Fruit fly (Drosophila melanogaster) whole organism, pupa: ENCODE measurements around the gene CG42397.

Experiments
- CG10348 ChIP-seq: fragments of 200-800 bp; sonication (Bioruptor generic); IDR thresholded peaks from 2 replicates; pipeline ENCODE4 v1.3.6; 2022; ENCODE audit warnings: missing biosample characterization, missing genetic modification characterization
- CG12605 ChIP-seq: fragments of 200-800 bp; sonication (Bioruptor generic); IDR thresholded peaks from 2 replicates; pipeline ENCODE4 v1.3.6; 2022; ENCODE audit warnings: missing biosample characterization, missing genetic modification characterization
- CG14655 ChIP-seq: fragments of 200-800 bp; sonication (Bioruptor generic); optimal IDR thresholded peaks from 3 replicates; lab custom pipeline; 2017; ENCODE audit warnings: mild to moderate bottlenecking, missing biosample characterization, missing genetic modification reagents, missing genetic modification characterization
- CG17806 ChIP-seq: fragments of 200-800 bp; sonication (Bioruptor generic); optimal IDR thresholded peaks from 2 replicates; lab custom pipeline; 2018; ENCODE audit warnings: missing biosample characterization, mild to moderate bottlenecking, missing genetic modification characterization, moderate library complexity
- CG32121 ChIP-seq: fragments of 200-800 bp; sonication (Bioruptor generic); IDR thresholded peaks from 2 replicates; pipeline ENCODE4 v1.3.6; 2022; ENCODE audit warnings: missing biosample characterization, missing genetic modification characterization
- CG8301 ChIP-seq: fragments of 200-800 bp; sonication (Bioruptor generic); optimal IDR thresholded peaks from 2 replicates; lab custom pipeline; 2018; ENCODE audit warnings: missing biosample characterization, mild to moderate bottlenecking, missing genetic modification characterization
- CG9948 ChIP-seq: fragments of 200-800 bp; sonication (Bioruptor generic); optimal IDR thresholded peaks from 2 replicates; lab custom pipeline; 2018; ENCODE audit warnings: missing biosample characterization, mild to moderate bottlenecking, missing genetic modification characterization, moderate library complexity
- EcR ChIP-seq: fragments of 200-800 bp; sonication (Bioruptor generic); optimal IDR thresholded peaks from 3 replicates; lab custom pipeline; 2019; ENCODE audit warnings: missing biosample characterization, missing genetic modification characterization, mild to moderate bottlenecking, moderate library complexity, missing genetic modification reagents
- Pif1A ChIP-seq: fragments of 200-800 bp; sonication (Bioruptor generic); optimal IDR thresholded peaks from 3 replicates; lab custom pipeline; 2016; ENCODE audit warnings: missing biosample characterization, missing genetic modification characterization
- Pif1B ChIP-seq: fragments of 200-800 bp; sonication (Bioruptor generic); optimal IDR thresholded peaks from 3 replicates; lab custom pipeline; 2016; ENCODE audit warnings: missing biosample characterization, missing genetic modification characterization
- gl ChIP-seq: fragments of 200-800 bp; sonication (Bioruptor generic); optimal IDR thresholded peaks from 2 replicates; lab custom pipeline; 2018; ENCODE audit warnings: missing biosample characterization, mild to moderate bottlenecking, missing genetic modification characterization

DNA sequence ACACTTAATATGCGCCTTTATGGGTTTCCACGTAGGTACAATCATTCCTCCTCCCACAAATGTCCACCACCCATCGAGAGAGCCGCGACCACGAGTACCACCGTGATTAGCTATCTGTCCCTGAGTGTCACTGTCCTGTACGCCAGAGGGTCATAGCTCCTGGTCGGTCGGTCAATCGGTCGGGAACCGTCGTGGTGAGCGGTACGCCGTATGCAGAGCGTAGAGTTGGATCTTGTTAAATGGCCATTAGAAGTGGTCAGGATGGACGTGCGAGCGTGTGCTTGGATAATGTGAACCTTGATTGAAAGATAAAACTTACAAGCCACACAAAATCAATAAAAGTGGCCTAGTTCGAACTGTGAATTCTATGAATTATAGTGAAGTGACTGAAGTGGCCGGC is 11.0 kb upstream of the CG42397 start, which contains the start of gene CG6938:
- TF ChIP-seq CG10348 (GFP tag; lab: Robert Waterston, UW) (no peak), EcR (GFP tag; lab: Kevin White, UChicago) (no peak), CG8301 (tag; lab: Kevin White, UChicago) (no peak), CG32121 (GFP tag; lab: Robert Waterston, UW) (no peak), Pif1B (GFP tag; lab: Kevin White, UChicago) (no peak), CG17806 (tag; lab: Kevin White, UChicago) (no peak), gl (tag; lab: Kevin White, UChicago) (no peak), CG12605 (no peak), CG14655 (GFP tag; lab: Kevin White, UChicago) (no peak), Pif1A (GFP tag; lab: Kevin White, UChicago) (no peak), CG9948 (tag; lab: Kevin White, UChicago) (no peak)
